Fruit fly (Drosophila melanogaster): ENCODE data around the gene Zmynd8.

- TF ChIP-seq CG12768 (GFP tag; optimal IDR thresholded peaks at IDR 0.05) (peak; percentile 2), Hr96 (GFP tag; optimal IDR thresholded peaks at IDR 0.05) (no peak), toe (GFP tag; optimal IDR thresholded peaks at IDR 0.05) (no peak), Mnt (GFP tag; optimal IDR thresholded peaks at IDR 0.05) (no peak), CG11617 (GFP tag; optimal IDR thresholded peaks at IDR 0.05) (no peak), CG1620 (GFP tag; optimal IDR thresholded peaks at IDR 0.05) (no peak), cnc (optimal IDR thresholded peaks at IDR 0.05) (no peak), CG5204 (GFP tag; optimal IDR thresholded peaks at IDR 0.05) (peak; percentile 41), cic (GFP tag; optimal IDR thresholded peaks at IDR 0.05) (no peak), ovo (GFP tag; optimal IDR thresholded peaks at IDR 0.05) (no peak), Crg-1 (GFP tag; optimal IDR thresholded peaks at IDR 0.05) (no peak)
Observed at dm6 chr3R:31712585-31712984, 43.3 kb downstream of the Zmynd8 start.
